Fruit fly (Drosophila melanogaster) whole organism, embryonic: Measurements from ENCODE around the gene CG15803.

ENCODE experiments used
- Adf1 ChIP-seq: fragments of 200-800 bp; sonication (Bioruptor generic); IDR thresholded peaks from 2 replicates; pipeline ENCODE4 v1.3.6; 2022; ENCODE audit warnings: missing biosample characterization, missing genetic modification characterization
- B-H2 ChIP-seq: fragments of 200-800 bp; sonication (Bioruptor generic); optimal IDR thresholded peaks from 2 replicates; lab custom pipeline; 2018; ENCODE audit warnings: missing biosample characterization, mild to moderate bottlenecking, missing genetic modification characterization
- CG10654 ChIP-seq: fragments of 200-800 bp; sonication (Bioruptor generic); optimal IDR thresholded peaks from 2 replicates; lab custom pipeline; 2016; ENCODE audit warnings: missing biosample characterization, missing genetic modification characterization
- CG11456 ChIP-seq: fragments of 200-800 bp; sonication (Bioruptor generic); IDR thresholded peaks from 3 replicates; pipeline ENCODE4 v1.3.6; 2022; ENCODE audit warnings: missing biosample characterization, missing genetic modification characterization
- CG12299 ChIP-seq: fragments of 200-800 bp; sonication (Bioruptor generic); optimal IDR thresholded peaks from 2 replicates; lab custom pipeline; 2018; ENCODE audit warnings: missing biosample characterization, mild to moderate bottlenecking, missing genetic modification characterization
- CG12391 ChIP-seq: fragments of 200-800 bp; sonication (Bioruptor generic); optimal IDR thresholded peaks from 3 replicates; lab custom pipeline; 2018; ENCODE audit warnings: missing biosample characterization, mild to moderate bottlenecking, missing genetic modification characterization, moderate library complexity
- CG12659 ChIP-seq: fragments of 200-800 bp; sonication (Bioruptor generic); optimal IDR thresholded peaks from 3 replicates; lab custom pipeline; 2017; ENCODE audit warnings: mild to moderate bottlenecking, missing biosample characterization, missing genetic modification reagents, missing genetic modification characterization
- CG12769 ChIP-seq: fragments of 200-800 bp; sonication (Bioruptor generic); optimal IDR thresholded peaks from 2 replicates; lab custom pipeline; 2019; ENCODE audit warnings: missing biosample characterization, mild to moderate bottlenecking, missing genetic modification characterization, moderate library complexity
- CG13287 ChIP-seq: fragments of 200-800 bp; sonication (Bioruptor generic); IDR thresholded peaks from 2 replicates; pipeline ENCODE4 v1.3.6; 2022; ENCODE audit warnings: missing biosample characterization, missing genetic modification characterization; ENCODE audit not compliant: partially characterized antibody
- CG13775 ChIP-seq: fragments of 200-800 bp; sonication (Bioruptor generic); optimal IDR thresholded peaks from 3 replicates; lab custom pipeline; 2017; ENCODE audit warnings: missing biosample characterization, mild to moderate bottlenecking, missing genetic modification characterization
- CG13894 ChIP-seq: fragments of 200-800 bp; sonication (Bioruptor generic); optimal IDR thresholded peaks from 3 replicates; lab custom pipeline; 2018; ENCODE audit warnings: missing biosample characterization, mild to moderate bottlenecking, missing genetic modification characterization, moderate library complexity
- CG14014 ChIP-seq: fragments of 200-800 bp; sonication (Bioruptor generic); IDR thresholded peaks from 2 replicates; pipeline ENCODE4 v1.3.6; 2022; ENCODE audit warnings: missing biosample characterization, missing genetic modification characterization
- CG15696 ChIP-seq: fragments of 200-800 bp; sonication (Bioruptor generic); optimal IDR thresholded peaks from 2 replicates; lab custom pipeline; 2019; ENCODE audit warnings: missing biosample characterization, mild to moderate bottlenecking, missing genetic modification characterization, moderate library complexity
- CG30403 ChIP-seq: fragments of 200-800 bp; sonication (Bioruptor generic); optimal IDR thresholded peaks from 3 replicates; lab custom pipeline; 2016; ENCODE audit warnings: missing biosample characterization, missing genetic modification characterization
- CG3407 ChIP-seq: fragments of 200-800 bp; sonication (Bioruptor generic); optimal IDR thresholded peaks from 2 replicates; lab custom pipeline; 2018; ENCODE audit warnings: missing biosample characterization, mild to moderate bottlenecking, missing genetic modification characterization
- CG34422 ChIP-seq: fragments of 200-800 bp; sonication (Bioruptor generic); IDR thresholded peaks from 3 replicates; pipeline ENCODE4 v1.3.6; 2022; ENCODE audit warnings: missing biosample characterization, missing genetic modification characterization
- CG43689 ChIP-seq: fragments of 200-800 bp; sonication (Bioruptor generic); IDR thresholded peaks from 2 replicates; pipeline ENCODE4 v1.3.6; 2022; ENCODE audit warnings: missing biosample characterization, missing genetic modification characterization
- CG4617 ChIP-seq: fragments of 200-800 bp; sonication (Bioruptor generic); optimal IDR thresholded peaks from 3 replicates; lab custom pipeline; 2016; ENCODE audit warnings: missing biosample characterization, missing genetic modification characterization, borderline replicate concordance
- CG4820 ChIP-seq: fragments of 200-800 bp; sonication (Bioruptor generic); optimal IDR thresholded peaks from 3 replicates; lab custom pipeline; 2016; ENCODE audit warnings: missing biosample characterization, missing genetic modification characterization
- CG7928 ChIP-seq: fragments of 200-800 bp; sonication (Bioruptor generic); optimal IDR thresholded peaks from 2 replicates; lab custom pipeline; 2017; ENCODE audit warnings: missing biosample characterization, mild to moderate bottlenecking, missing genetic modification characterization
- CG8089 ChIP-seq: fragments of 200-800 bp; sonication (Bioruptor generic); optimal IDR thresholded peaks from 3 replicates; lab custom pipeline; 2016; ENCODE audit warnings: missing biosample characterization, missing genetic modification characterization
- CG9876 ChIP-seq: fragments of 200-800 bp; sonication (Bioruptor generic); optimal IDR thresholded peaks from 2 replicates; lab custom pipeline; 2016; ENCODE audit warnings: missing biosample characterization, missing genetic modification characterization
- CTCF ChIP-seq: fragments of 200-800 bp; sonication (Bioruptor generic); optimal IDR thresholded peaks from 2 replicates; lab custom pipeline; 2017; ENCODE audit warnings: missing biosample characterization, mild to moderate bottlenecking, missing genetic modification characterization, moderate library complexity
- Dad ChIP-seq: fragments of 200-800 bp; sonication (Bioruptor generic); optimal IDR thresholded peaks from 3 replicates; lab custom pipeline; 2016; ENCODE audit warnings: missing biosample characterization, missing genetic modification characterization
- Doc3 ChIP-seq: fragments of 200-800 bp; sonication (Bioruptor generic); IDR thresholded peaks from 3 replicates; pipeline ENCODE4 v1.3.6; 2022; ENCODE audit warnings: missing biosample characterization, missing genetic modification characterization; ENCODE audit not compliant: partially characterized antibody
- E2f1 ChIP-seq: fragments of 200-800 bp; sonication (Bioruptor generic); IDR thresholded peaks from 2 replicates; pipeline ENCODE4 v1.3.6; 2022; ENCODE audit warnings: missing biosample characterization, missing genetic modification characterization
- HHEX ChIP-seq: fragments of 200-800 bp; sonication (Bioruptor generic); optimal IDR thresholded peaks from 3 replicates; lab custom pipeline; 2017; ENCODE audit warnings: missing biosample characterization, mild to moderate bottlenecking, missing genetic modification characterization, missing genetic modification reagents
- Hand ChIP-seq: fragments of 200-800 bp; sonication (Bioruptor generic); optimal IDR thresholded peaks from 2 replicates; lab custom pipeline; 2017; ENCODE audit warnings: mild to moderate bottlenecking, missing biosample characterization, missing genetic modification reagents, missing genetic modification characterization
- MTF-1 ChIP-seq: fragments of 200-800 bp; sonication (Bioruptor generic); optimal IDR thresholded peaks from 2 replicates; lab custom pipeline; 2018; ENCODE audit warnings: missing biosample characterization, mild to moderate bottlenecking, missing genetic modification characterization, borderline replicate concordance
- NK7.1 ChIP-seq: fragments of 200-800 bp; sonication (Bioruptor generic); optimal IDR thresholded peaks from 3 replicates; lab custom pipeline; 2016; ENCODE audit warnings: missing biosample characterization, missing genetic modification characterization
- PHDP ChIP-seq: fragments of 200-800 bp; sonication (Bioruptor generic); optimal IDR thresholded peaks from 3 replicates; lab custom pipeline; 2018; ENCODE audit warnings: missing biosample characterization, mild to moderate bottlenecking, missing genetic modification characterization, moderate library complexity
- Pdp1 ChIP-seq, 2 experiments: fragments of 200-800 bp; sonication (Bioruptor generic); optimal IDR thresholded peaks; 3 replicates each; lab custom pipeline; 2016; ENCODE audit warnings: missing biosample characterization in 2 of 2, missing genetic modification characterization in 2 of 2, mild to moderate bottlenecking in 1 of 2, moderate library complexity in 1 of 2
- Sry-δ ChIP-seq: fragments of 200-800 bp; sonication (Bioruptor generic); optimal IDR thresholded peaks from 2 replicates; lab custom pipeline; 2016; ENCODE audit warnings: missing biosample characterization, missing genetic modification characterization
- Trl ChIP-seq, 3 experiments: fragments of >200 bp in 2 of 3; fragments of 200-800 bp in 1 of 3; sonication (Bioruptor generic) in 1 of 3; optimal IDR thresholded peaks; 2 replicates in 1 of 3; 3 replicates in 2 of 3; lab custom pipeline; 2016 to 2017; ENCODE audit warnings: missing biosample characterization in 1 of 3, missing genetic modification characterization in 1 of 3
- YL-1 ChIP-seq: fragments of 200-800 bp; sonication (Bioruptor generic); optimal IDR thresholded peaks from 3 replicates; lab custom pipeline; 2017; ENCODE audit warnings: missing biosample characterization, mild to moderate bottlenecking, missing genetic modification characterization
- bbx ChIP-seq: fragments of 200-800 bp; sonication (Bioruptor generic); IDR thresholded peaks from 2 replicates; pipeline ENCODE4 v1.3.6; 2022; ENCODE audit warnings: missing biosample characterization, missing genetic modification characterization; ENCODE audit not compliant: partially characterized antibody
- jumu ChIP-seq: fragments of 200-800 bp; sonication (Bioruptor generic); optimal IDR thresholded peaks from 3 replicates; lab custom pipeline; 2016; ENCODE audit warnings: missing biosample characterization, missing genetic modification characterization
- lola ChIP-seq, 3 experiments: fragments of >200 bp in 2 of 3; fragments of 200-800 bp in 1 of 3; sonication (Bioruptor generic) in 1 of 3; optimal IDR thresholded peaks; 2 replicates each; lab custom pipeline; 2017 to 2019; ENCODE audit warnings: missing biosample characterization in 3 of 3, missing genetic modification characterization in 3 of 3, mild to moderate bottlenecking in 1 of 3, moderate library complexity in 1 of 3
- maf-S ChIP-seq: fragments of 200-800 bp; sonication (Bioruptor generic); optimal IDR thresholded peaks from 2 replicates; lab custom pipeline; 2016; ENCODE audit warnings: missing biosample characterization, missing genetic modification characterization
- org-1 ChIP-seq: fragments of 200-800 bp; sonication (Bioruptor generic); optimal IDR thresholded peaks from 2 replicates; lab custom pipeline; 2017; ENCODE audit warnings: missing biosample characterization, missing genetic modification characterization
- pan ChIP-seq, 4 experiments: fragments of >200 bp in 3 of 4; fragments of 200-800 bp in 1 of 4; sonication (Bioruptor generic) in 1 of 4; optimal IDR thresholded peaks in 3 of 4; IDR thresholded peaks in 1 of 4; 2 replicates each; pipeline versions ENCODE4 v1.3.6 to Lab custom; 2017 to 2022; ENCODE audit warnings: missing biosample characterization in 2 of 4, missing genetic modification characterization in 2 of 4, mixed read lengths in 1 of 4
- pho ChIP-seq: fragments of 200-800 bp; sonication (Bioruptor generic); optimal IDR thresholded peaks from 2 replicates; lab custom pipeline; 2016; ENCODE audit warnings: missing biosample characterization, missing genetic modification characterization
- pum ChIP-seq: fragments of 200-800 bp; sonication (Bioruptor generic); optimal IDR thresholded peaks from 2 replicates; lab custom pipeline; 2016; ENCODE audit warnings: missing biosample characterization, missing genetic modification characterization
- sens ChIP-seq: fragments of 200-800 bp; sonication (Bioruptor generic); peaks from one replicate; lab custom pipeline; 2016; ENCODE audit warnings: missing biosample characterization, missing genetic modification characterization
- stwl ChIP-seq: fragments of 200-800 bp; sonication (Bioruptor generic); optimal IDR thresholded peaks from 3 replicates; lab custom pipeline; 2018; ENCODE audit warnings: missing biosample characterization, mild to moderate bottlenecking, missing genetic modification characterization, moderate library complexity
- trem ChIP-seq: fragments of 200-800 bp; optimal IDR thresholded peaks from 3 replicates; lab custom pipeline; 2019; ENCODE audit warnings: missing biosample characterization, mild to moderate bottlenecking, missing genetic modification characterization, moderate library complexity
- trh ChIP-seq: fragments of 200-800 bp; sonication (Bioruptor generic); optimal IDR thresholded peaks from 2 replicates; lab custom pipeline; 2016; ENCODE audit warnings: missing biosample characterization, missing genetic modification characterization
- unpg ChIP-seq: fragments of 200-800 bp; sonication (Bioruptor generic); optimal IDR thresholded peaks from 3 replicates; lab custom pipeline; 2018; ENCODE audit warnings: missing biosample characterization, mild to moderate bottlenecking, missing genetic modification characterization, moderate library complexity

Gene CG15803

dm6 chr3R:18365978-18366643 lies 5.6 kb upstream of the CG15803 start, which contains the start of the genes WRNexo and Nup43 (continued):
- TF ChIP-seq CG9876 (GFP tag; lab: Kevin White, UChicago) (no peak), YL-1 (GFP tag; lab: Kevin White, UChicago) (peak; percentile 23), pum (GFP tag; lab: Kevin White, UChicago) (peak; percentile 47), CG7928 (peak; percentile 87), trem (peak; percentile 45), B-H2 (no peak), HHEX (GFP tag; lab: Kevin White, UChicago) (no peak), CG30403 (peak; percentile 61), PHDP (tag; lab: Kevin White, UChicago) (no peak), trh (GFP tag; lab: Kevin White, UChicago) (no peak), CG13775 (peak; percentile 67), CG14014 (peak; percentile 43; the same call in 1 of the 2 replicates), CG13894 (tag; lab: Kevin White, UChicago) (no peak), unpg (GFP tag; lab: Kevin White, UChicago) (no peak), CTCF (no peak), CG12299 (tag; lab: Kevin White, UChicago) (no peak), CG4617 (GFP tag; lab: Kevin White, UChicago) (no peak), MTF-1 (GFP tag; lab: Kevin White, UChicago) (no peak), lola (GFP tag; optimal IDR thresholded peaks at IDR 0.05; lab: Kevin White, UChicago) (peak in 1 of 3 experiments; percentile 53), Doc3 (GFP tag; lab: Robert Waterston, UW) (no peak), sens (GFP tag; lab: Kevin White, UChicago) (peak; percentile 90), CG4820 (peak; percentile 9), NK7.1 (no peak), CG43689 (GFP tag; lab: Robert Waterston, UW) (no peak), Adf1 (GFP tag; lab: Robert Waterston, UW) (no peak), pan (optimal IDR thresholded peaks at IDR 0.05; lab: Kevin White, UChicago) (no peak), pan (GFP tag; optimal IDR thresholded peaks at IDR 0.05 in 1 of 2, IDR thresholded peaks at IDR 0.05 in 1 of 2) (peak in 1 of 2 experiments; percentile 42), Trl (optimal IDR thresholded peaks at IDR 0.05; lab: Kevin White, UChicago) (no peak), Trl (GFP tag; optimal IDR thresholded peaks at IDR 0.05; lab: Kevin White, UChicago) (no peak), E2f1 (peak; percentile 75), CG3407 (GFP tag; lab: Kevin White, UChicago) (no peak), bbx (GFP tag; lab: Robert Waterston, UW) (no peak), maf-S (GFP tag; lab: Kevin White, UChicago) (no peak), jumu (GFP tag; lab: Kevin White, UChicago) (peak; percentile 31), CG12659 (GFP tag; lab: Kevin White, UChicago) (peak; percentile 53), CG11456 (peak; percentile 17; the same call in 1 of the 3 replicates), CG34422 (peak; percentile 62; the same call in 2 of the 3 replicates), Dad (GFP tag; lab: Kevin White, UChicago) (peak; percentile 1), pho (GFP tag; lab: Kevin White, UChicago) (no peak), Sry-δ (GFP tag; lab: Kevin White, UChicago) (peak; percentile 33), Hand (GFP tag; lab: Kevin White, UChicago) (no peak), CG8089 (GFP tag; lab: Kevin White, UChicago) (no peak), stwl (peak; percentile 37), CG12769 (tag; lab: Kevin White, UChicago) (no peak), CG15696 (peak; percentile 47), CG13287 (0 out of 2 replicates have a peak, but pooled peaks have one; percentile 10), org-1 (no peak), CG10654 (peak; percentile 25), Pdp1 (GFP tag; optimal IDR thresholded peaks at IDR 0.05; lab: Kevin White, UChicago) (peak; percentile 9 to 50), CG12391 (peak; percentile 44)
